Worm (Caenorhabditis elegans) whole organism, L1 larva: ENCODE results near the gene C52B9.4.

ENCODE experiments used
- C04F5.9 ChIP-seq: sonication (generic microtip); optimal IDR thresholded peaks from 2 replicates; lab custom pipeline; 2016; ENCODE audit warnings: missing genetic modification characterization, missing compliant biosample characterization
- C16A3.4 ChIP-seq: fragments of 150-350 bp; optimal IDR thresholded peaks from 2 replicates; lab custom pipeline; 2014; ENCODE audit warnings: missing biosample characterization, missing genetic modification characterization
- alr-1 ChIP-seq: fragments of 200-800 bp; sonication (Bioruptor generic); optimal IDR thresholded peaks from 2 replicates; lab custom pipeline; 2018; ENCODE audit warnings: borderline replicate concordance, mild to moderate bottlenecking, missing genetic modification characterization, missing compliant biosample characterization
- aly-2 ChIP-seq: fragments of 150-350 bp; optimal IDR thresholded peaks from 2 replicates; lab custom pipeline; 2014; ENCODE audit warnings: missing biosample characterization, missing genetic modification characterization
- blmp-1 ChIP-seq: fragments of 150-350 bp; optimal IDR thresholded peaks from 2 replicates; lab custom pipeline; 2014; ENCODE audit warnings: missing biosample characterization, missing genetic modification characterization
- ceh-63 ChIP-seq: fragments of 200-800 bp; sonication (Bioruptor generic); optimal IDR thresholded peaks from 2 replicates; lab custom pipeline; 2018; ENCODE audit warnings: mild to moderate bottlenecking, missing genetic modification characterization, missing compliant biosample characterization
- ceh-82 ChIP-seq, 3 experiments: fragments of 150-350 bp in 1 of 3; sonication (generic microtip) in 2 of 3; optimal IDR thresholded peaks; 2 replicates each; lab custom pipeline; 2014 to 2017; ENCODE audit warnings: missing biosample characterization in 3 of 3, missing genetic modification characterization in 3 of 3
- ceh-90 ChIP-seq: sonication (generic microtip); optimal IDR thresholded peaks from 2 replicates; lab custom pipeline; 2016; ENCODE audit warnings: missing genetic modification characterization, missing compliant biosample characterization
- dpl-1 ChIP-seq, 3 experiments: fragments of 150-350 bp in 2 of 3; sonication (generic microtip) in 1 of 3; optimal IDR thresholded peaks; 2 replicates each; lab custom pipeline; 2014 to 2017; ENCODE audit warnings: missing biosample characterization in 3 of 3, missing genetic modification characterization in 3 of 3, missing genetic modification reagents in 3 of 3
- dsc-1 ChIP-seq: sonication (generic microtip); optimal IDR thresholded peaks from 2 replicates; lab custom pipeline; 2016; ENCODE audit warnings: mild to moderate bottlenecking, missing genetic modification characterization, missing compliant biosample characterization
- efl-3 ChIP-seq: fragments of 200-800 bp; sonication (Bioruptor generic); optimal IDR thresholded peaks from 2 replicates; lab custom pipeline; 2018; ENCODE audit warnings: mild to moderate bottlenecking, missing genetic modification characterization, missing compliant biosample characterization
- egl-13 ChIP-seq: sonication (generic microtip); optimal IDR thresholded peaks from 2 replicates; lab custom pipeline; 2016; ENCODE audit warnings: missing genotype, missing genetic modification reagents, missing genetic modification characterization, missing compliant biosample characterization
- egl-27 ChIP-seq, 2 experiments: fragments of 150-350 bp in 1 of 2; sonication (generic microtip); optimal IDR thresholded peaks; 3 replicates each; lab custom pipeline; 2017 to 2018; ENCODE audit warnings: missing biosample characterization in 2 of 2, missing genetic modification characterization in 2 of 2, missing genetic modification reagents in 2 of 2
- elt-2 ChIP-seq: sonication (generic microtip); optimal IDR thresholded peaks from 2 replicates; lab custom pipeline; 2016; ENCODE audit warnings: missing genetic modification characterization, mild to moderate bottlenecking, inconsistent platforms, missing compliant biosample characterization, missing genetic modification reagents
- elt-3 ChIP-seq, 6 experiments: fragments of 150-350 bp in 1 of 6; sonication (generic microtip); optimal IDR thresholded peaks; 2 replicates each; lab custom pipeline; 2017 to 2018; ENCODE audit warnings: missing biosample characterization in 6 of 6, missing genetic modification characterization in 6 of 6, inconsistent platforms in 1 of 6
- fkh-8 ChIP-seq: sonication (generic microtip); optimal IDR thresholded peaks from 2 replicates; lab custom pipeline; 2016; ENCODE audit warnings: mild to moderate bottlenecking, missing genetic modification characterization, missing compliant biosample characterization
- irx-1 ChIP-seq: sonication (generic microtip); optimal IDR thresholded peaks from 2 replicates; lab custom pipeline; 2016; ENCODE audit warnings: missing genetic modification characterization, missing compliant biosample characterization
- isw-1 ChIP-seq: fragments of 200-800 bp; sonication (Bioruptor generic); IDR thresholded peaks from 2 replicates; pipeline ENCODE4 v1.3.6; 2022; ENCODE audit warnings: missing genetic modification characterization, missing compliant biosample characterization
- jun-1 ChIP-seq: fragments of 150-350 bp; optimal IDR thresholded peaks from 2 replicates; lab custom pipeline; 2014; ENCODE audit warnings: missing biosample characterization, missing genetic modification reagents, missing genetic modification characterization
- lin-13 ChIP-seq: fragments of 150-350 bp; optimal IDR thresholded peaks from 2 replicates; lab custom pipeline; 2014; ENCODE audit warnings: missing biosample characterization, missing genetic modification reagents, missing genetic modification characterization
- lir-3 ChIP-seq: sonication (generic microtip); optimal IDR thresholded peaks from 2 replicates; lab custom pipeline; 2016; ENCODE audit warnings: mild to moderate bottlenecking, missing genetic modification characterization, moderate library complexity, missing compliant biosample characterization; ENCODE audit not compliant: poor library complexity
- mdl-1 ChIP-seq, 2 experiments: fragments of 150-350 bp; optimal IDR thresholded peaks; 2 replicates each; lab custom pipeline; 2014 to 2017; ENCODE audit warnings: missing biosample characterization in 2 of 2, missing genetic modification characterization in 2 of 2, inconsistent platforms in 1 of 2
- mef-2 ChIP-seq: fragments of 150-350 bp; optimal IDR thresholded peaks from 2 replicates; lab custom pipeline; 2014; ENCODE audit warnings: missing biosample characterization, missing genetic modification characterization
- nhr-11 ChIP-seq: fragments of 150-350 bp; optimal IDR thresholded peaks from 2 replicates; lab custom pipeline; 2014; ENCODE audit warnings: missing biosample characterization, missing genetic modification characterization
- nhr-19 ChIP-seq: fragments of 200-800 bp; sonication (Bioruptor generic); conservative IDR thresholded peaks from 2 replicates; pipeline ENCODE4 v1.3.6; 2022; ENCODE audit warnings: missing genetic modification characterization, missing compliant biosample characterization
- nhr-28 ChIP-seq: fragments of 150-350 bp; optimal IDR thresholded peaks from 2 replicates; lab custom pipeline; 2014; ENCODE audit warnings: missing biosample characterization, missing genetic modification characterization
- nhr-47 ChIP-seq: sonication (generic microtip); optimal IDR thresholded peaks from 2 replicates; lab custom pipeline; 2016; ENCODE audit warnings: mild to moderate bottlenecking, missing genetic modification characterization, moderate library complexity, missing compliant biosample characterization
- nhr-84 ChIP-seq: sonication (generic microtip); optimal IDR thresholded peaks from 2 replicates; lab custom pipeline; 2017; ENCODE audit warnings: missing biosample characterization, missing genetic modification characterization
- nhr-85 ChIP-seq: sonication (generic microtip); peaks from one replicate; lab custom pipeline; 2016; ENCODE audit warnings: missing genetic modification characterization, inconsistent platforms, missing compliant biosample characterization
- pag-3 ChIP-seq: sonication (generic microtip); optimal IDR thresholded peaks from 2 replicates; lab custom pipeline; 2017; ENCODE audit warnings: missing genetic modification characterization, mild to moderate bottlenecking, missing compliant biosample characterization, antibody characterized with exemption, borderline replicate concordance; ENCODE audit not compliant: insufficient read depth
- rnt-1 ChIP-seq: sonication (generic microtip); optimal IDR thresholded peaks from 2 replicates; lab custom pipeline; 2016; ENCODE audit warnings: mild to moderate bottlenecking, missing genetic modification characterization, moderate library complexity, missing compliant biosample characterization
- sox-4 ChIP-seq: sonication (generic microtip); optimal IDR thresholded peaks from 2 replicates; lab custom pipeline; 2016; ENCODE audit warnings: missing genetic modification characterization, missing compliant biosample characterization
- sup-37 ChIP-seq: fragments of 200-800 bp; sonication (Bioruptor generic); optimal IDR thresholded peaks from 2 replicates; lab custom pipeline; 2018; ENCODE audit warnings: mild to moderate bottlenecking, missing genetic modification characterization, missing compliant biosample characterization
- tbx-2 ChIP-seq: sonication (generic microtip); optimal IDR thresholded peaks from 2 replicates; lab custom pipeline; 2016; ENCODE audit warnings: missing genetic modification characterization, missing compliant biosample characterization
- tlp-1 ChIP-seq: fragments of 150-350 bp; optimal IDR thresholded peaks from 2 replicates; lab custom pipeline; 2014; ENCODE audit warnings: missing biosample characterization, missing genetic modification characterization
- unc-98 ChIP-seq: fragments of 200-800 bp; sonication (Bioruptor generic); IDR thresholded peaks from 2 replicates; pipeline ENCODE4 v1.3.6; 2022; ENCODE audit warnings: missing genetic modification characterization, missing compliant biosample characterization
- vab-15 ChIP-seq: sonication (generic microtip); optimal IDR thresholded peaks from 2 replicates; lab custom pipeline; 2017; ENCODE audit warnings: missing genotype, mild to moderate bottlenecking, missing genetic modification characterization, missing compliant biosample characterization
- zip-4 ChIP-seq: fragments of 200-800 bp; sonication (Bioruptor generic); optimal IDR thresholded peaks from 2 replicates; lab custom pipeline; 2018; ENCODE audit warnings: mild to moderate bottlenecking, missing genetic modification characterization, moderate library complexity, missing compliant biosample characterization
- ztf-11 ChIP-seq, 2 experiments: sonication (generic microtip); optimal IDR thresholded peaks; 2 replicates each; lab custom pipeline; 2016 to 2017; ENCODE audit warnings: missing genetic modification characterization in 2 of 2, missing biosample characterization in 1 of 2, missing compliant biosample characterization in 1 of 2
- ztf-4 ChIP-seq: fragments of 150-350 bp; optimal IDR thresholded peaks from 2 replicates; lab custom pipeline; 2014; ENCODE audit warnings: missing biosample characterization, missing genetic modification characterization

C52B9.4 gene

ce11 chrX:4222779-4223387 lies 37.6 kb upstream of the C52B9.4 start (continued):
- TF ChIP-seq egl-13 (tag; lab: Kevin White, UChicago): peak; percentile 96
- TF ChIP-seq fkh-8 (tag; lab: Kevin White, UChicago): peak; percentile 84
- no peak for TF ChIP-seq alr-1 (tag; lab: Kevin White, UChicago)
- peak; percentile 32 for TF ChIP-seq ceh-90 (tag; lab: Kevin White, UChicago)
- TF ChIP-seq tlp-1 (tag; lab: Kevin White, UChicago): no peak
- peak; percentile 83 for TF ChIP-seq zip-4
- peak; percentile 97 for TF ChIP-seq nhr-47
- peak; percentile 99 for TF ChIP-seq nhr-85
- peak; percentile 59 for TF ChIP-seq lin-13 (GFP tag; lab: Kevin White, UChicago)
- TF ChIP-seq jun-1 (tag; lab: Kevin White, UChicago): peak; percentile 91
- no peak for TF ChIP-seq nhr-84 (tag; lab: Kevin White, UChicago)
- TF ChIP-seq rnt-1 (tag; lab: Kevin White, UChicago): peak; percentile 60
- TF ChIP-seq isw-1: peak; percentile 81
- TF ChIP-seq C16A3.4 (tag; lab: Kevin White, UChicago): no peak
- TF ChIP-seq unc-98 (GFP tag; lab: Robert Waterston, UW): no peak
- peak in 1 of 6 experiments; percentile 43 for TF ChIP-seq elt-3 (tag; optimal IDR thresholded peaks at IDR 0.05; lab: Kevin White, UChicago)
- TF ChIP-seq pag-3 (tag; lab: Kevin White, UChicago): no peak
- peak; percentile 88 for TF ChIP-seq sup-37 (GFP tag; lab: Kevin White, UChicago)
- TF ChIP-seq vab-15 (tag; lab: Kevin White, UChicago): peak; percentile 9
- TF ChIP-seq sox-4 (tag; lab: Kevin White, UChicago): peak; percentile 94
- peak; percentile 88 for TF ChIP-seq elt-2 (tag; lab: Kevin White, UChicago)
- peak in 1 of 2 experiments; percentile 73 for TF ChIP-seq egl-27 (tag; optimal IDR thresholded peaks at IDR 0.05; lab: Kevin White, UChicago)
- peak; percentile 97 for TF ChIP-seq tbx-2
- peak; percentile 91 for TF ChIP-seq irx-1 (tag; lab: Kevin White, UChicago)
- peak in 1 of 2 experiments; percentile 54 for TF ChIP-seq mdl-1 (tag; optimal IDR thresholded peaks at IDR 0.05; lab: Kevin White, UChicago)
- peak; percentile 88 for TF ChIP-seq nhr-11 (tag; lab: Kevin White, UChicago)
- peak; percentile 50 for TF ChIP-seq efl-3 (GFP tag; lab: Kevin White, UChicago)
- peak; percentile 95 for TF ChIP-seq ztf-4 (tag; lab: Kevin White, UChicago)
- TF ChIP-seq ceh-63 (GFP tag; lab: Kevin White, UChicago): no peak
- peak; percentile 45 to 51 (median 49) for TF ChIP-seq ceh-82 (tag; optimal IDR thresholded peaks at IDR 0.05; lab: Kevin White, UChicago)
- TF ChIP-seq blmp-1 (tag; lab: Kevin White, UChicago): peak; percentile 6
- peak; percentile 71 for TF ChIP-seq lir-3

- TF ChIP-seq aly-2 (tag; lab: Kevin White, UChicago): no peak
- TF ChIP-seq mdl-1 (tag; optimal IDR thresholded peaks at IDR 0.05; lab: Kevin White, UChicago): no peak
- no peak for TF ChIP-seq ztf-4 (tag; lab: Kevin White, UChicago)
- TF ChIP-seq ztf-11 (tag; optimal IDR thresholded peaks at IDR 0.05; lab: Kevin White, UChicago): no peak
- TF ChIP-seq nhr-19 (GFP tag; lab: Robert Waterston, UW): no peak
- TF ChIP-seq tbx-2: no peak
- no peak for TF ChIP-seq C04F5.9
- TF ChIP-seq nhr-47: no peak
- no peak for TF ChIP-seq dsc-1 (tag; lab: Kevin White, UChicago)
- no peak for TF ChIP-seq efl-3 (GFP tag; lab: Kevin White, UChicago)
- TF ChIP-seq dpl-1 (GFP tag; optimal IDR thresholded peaks at IDR 0.05; lab: Kevin White, UChicago): no peak
- TF ChIP-seq isw-1: no peak
- TF ChIP-seq mef-2 (tag; lab: Kevin White, UChicago): no peak
- no peak for TF ChIP-seq nhr-28 (tag; lab: Kevin White, UChicago)
Measured at ce11 chrX:4235752-4236151, 24.7 kb upstream of the C52B9.4 start, which contains the start of gene rab-37. Gene rab-37, minus strand, starts transcription at chrX:4235852.
